Worm (Caenorhabditis elegans) whole organism, L1 larva: ENCODE results near the gene K09A9.6.

ENCODE experiments used
- fkh-10 ChIP-seq: sonication (generic microtip); optimal IDR thresholded peaks from 2 replicates; lab custom pipeline; 2017; ENCODE audit warnings: missing biosample characterization, missing genetic modification reagents, missing genetic modification characterization
- fkh-8 ChIP-seq: sonication (generic microtip); optimal IDR thresholded peaks from 2 replicates; lab custom pipeline; 2016; ENCODE audit warnings: mild to moderate bottlenecking, missing genetic modification characterization, missing compliant biosample characterization
- mdl-1 ChIP-seq, 2 experiments: fragments of 150-350 bp; optimal IDR thresholded peaks; 2 replicates each; lab custom pipeline; 2014 to 2017; ENCODE audit warnings: missing biosample characterization in 2 of 2, missing genetic modification characterization in 2 of 2, inconsistent platforms in 1 of 2
- nhr-11 ChIP-seq: fragments of 150-350 bp; optimal IDR thresholded peaks from 2 replicates; lab custom pipeline; 2014; ENCODE audit warnings: missing biosample characterization, missing genetic modification characterization
- pag-3 ChIP-seq: sonication (generic microtip); optimal IDR thresholded peaks from 2 replicates; lab custom pipeline; 2017; ENCODE audit warnings: missing genetic modification characterization, mild to moderate bottlenecking, missing compliant biosample characterization, antibody characterized with exemption, borderline replicate concordance; ENCODE audit not compliant: insufficient read depth
- sox-4 ChIP-seq: sonication (generic microtip); optimal IDR thresholded peaks from 2 replicates; lab custom pipeline; 2016; ENCODE audit warnings: missing genetic modification characterization, missing compliant biosample characterization
- unc-130 ChIP-seq: fragments of 150-350 bp; optimal IDR thresholded peaks from 2 replicates; lab custom pipeline; 2017; ENCODE audit warnings: missing biosample characterization, missing genetic modification characterization, inconsistent platforms
- ztf-11 ChIP-seq, 2 experiments: sonication (generic microtip); optimal IDR thresholded peaks; 2 replicates each; lab custom pipeline; 2016 to 2017; ENCODE audit warnings: missing genetic modification characterization in 2 of 2, missing biosample characterization in 1 of 2, missing compliant biosample characterization in 1 of 2

DNA sequence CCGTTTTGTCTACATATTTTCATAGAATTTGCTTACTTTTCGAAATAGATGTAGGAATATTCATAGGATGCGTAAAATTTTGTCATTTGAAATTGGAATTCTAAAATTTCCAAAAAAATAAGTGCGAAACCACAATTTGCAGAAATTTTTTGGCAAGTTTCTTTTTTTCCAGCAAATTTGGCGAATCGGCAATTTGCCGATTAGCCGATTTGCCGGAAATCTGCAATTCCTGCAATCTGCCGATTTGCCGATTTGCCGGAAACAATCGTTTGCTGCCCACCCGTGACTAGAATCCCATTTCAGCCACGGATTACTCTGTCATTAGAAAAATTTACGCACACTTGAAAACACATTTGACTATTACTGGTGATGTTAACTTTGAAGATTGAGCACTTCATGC lies 27.2 kb downstream of the K09A9.6 start:
- TF ChIP-seq sox-4 (no peak), ztf-11 (tag; optimal IDR thresholded peaks at IDR 0.05; lab: Kevin White, UChicago) (no peak), nhr-11 (tag; lab: Kevin White, UChicago) (no peak), mdl-1 (tag; optimal IDR thresholded peaks at IDR 0.05; lab: Kevin White, UChicago) (no peak), fkh-8 (tag; lab: Kevin White, UChicago) (no peak), pag-3 (no peak), fkh-10 (GFP tag; lab: Kevin White, UChicago) (no peak), unc-130 (tag; lab: Kevin White, UChicago) (no peak)
